Worm (Caenorhabditis elegans): Measurements from ENCODE around the gene ampd-1.
A peak's percentile ranks its signal among the peaks of the same experiment; 100 is the strongest.

ampd-1 gene

ce11 chrII:5182451-5182850 lies 20.7 kb upstream of the ampd-1 start (continued):
- TF ChIP-seq elt-3 (tag; optimal IDR thresholded peaks at IDR 0.05) (peak in 2 of 6 experiments; percentile 6 to 20), lir-3 (tag; optimal IDR thresholded peaks at IDR 0.05; ENCODE audit: poor library complexity) (peak; percentile 53), ets-5 (GFP tag; IDR thresholded peaks at IDR 0.05) (no peak), efl-1 (optimal IDR thresholded peaks at IDR 0.05) (peak; percentile 43 to 46), efl-1 (GFP tag; optimal IDR thresholded peaks at IDR 0.05 in 1 of 2) (peak in 1 of 2 experiments; percentile 90), C34B4.2 (tag; optimal IDR thresholded peaks at IDR 0.05) (no peak), C16A3.4 (tag; optimal IDR thresholded peaks at IDR 0.05) (peak; percentile 15), dsc-1 (tag; optimal IDR thresholded peaks at IDR 0.05) (peak; percentile 34), mab-9 (GFP tag; IDR thresholded peaks at IDR 0.05) (no peak), mef-2 (tag; optimal IDR thresholded peaks at IDR 0.05) (peak; percentile 2), nhr-19 (GFP tag; conservative IDR thresholded peaks at IDR 0.05) (peak; percentile 63), pqm-1 (tag; optimal IDR thresholded peaks at IDR 0.05) (peak; percentile 56), nhr-71 (tag; optimal IDR thresholded peaks at IDR 0.05) (peak; percentile 83), blmp-1 (tag; optimal IDR thresholded peaks at IDR 0.05) (no peak), unc-86 (tag; optimal IDR thresholded peaks at IDR 0.05) (no peak), aly-2 (tag; optimal IDR thresholded peaks at IDR 0.05) (no peak), mep-1 (tag; optimal IDR thresholded peaks at IDR 0.05) (peak; percentile 77), ceh-82 (tag; optimal IDR thresholded peaks at IDR 0.05) (peak in 2 of 3 experiments; percentile 35 to 36), lin-13 (GFP tag; optimal IDR thresholded peaks at IDR 0.05) (peak; percentile 38), lin-14 (GFP tag; optimal IDR thresholded peaks at IDR 0.05) (peak; percentile 82), dpl-1 (GFP tag; optimal IDR thresholded peaks at IDR 0.05) (peak in 2 of 3 experiments; percentile 5 to 35), tlp-1 (tag; optimal IDR thresholded peaks at IDR 0.05) (no peak), tbx-2 (tag; optimal IDR thresholded peaks at IDR 0.05) (peak; percentile 30), efl-3 (GFP tag; optimal IDR thresholded peaks at IDR 0.05) (no peak), nhr-85 (tag) (peak; percentile 85), nhr-77 (tag; optimal IDR thresholded peaks at IDR 0.05) (no peak), nhr-84 (tag; optimal IDR thresholded peaks at IDR 0.05) (no peak), unc-98 (GFP tag; IDR thresholded peaks at IDR 0.05) (no peak), pax-3 (tag; optimal IDR thresholded peaks at IDR 0.05) (no peak), nhr-11 (tag; optimal IDR thresholded peaks at IDR 0.05) (no peak), alr-1 (tag; optimal IDR thresholded peaks at IDR 0.05; ENCODE audit: borderline replicate concordance) (no peak), nhr-90 (tag; optimal IDR thresholded peaks at IDR 0.05; ENCODE audit: poor library complexity) (peak; percentile 45), ceh-88 (GFP tag; IDR thresholded peaks at IDR 0.05) (no peak), snpc-4 (tag; optimal IDR thresholded peaks at IDR 0.05) (peak; percentile 30), lin-15B (tag; optimal IDR thresholded peaks at IDR 0.05) (no peak), unc-30 (tag; optimal IDR thresholded peaks at IDR 0.05) (no peak), jun-1 (tag; optimal IDR thresholded peaks at IDR 0.05) (peak; percentile 53), unc-62 (GFP tag; optimal IDR thresholded peaks at IDR 0.05) (no peak), nhr-47 (tag; optimal IDR thresholded peaks at IDR 0.05) (peak; percentile 73), ceh-8 (GFP tag; optimal IDR thresholded peaks at IDR 0.05) (no peak), sox-4 (tag; optimal IDR thresholded peaks at IDR 0.05) (no peak), isw-1 (GFP tag; IDR thresholded peaks at IDR 0.05) (no peak), ztf-4 (tag; optimal IDR thresholded peaks at IDR 0.05) (peak; percentile 71), fkh-10 (GFP tag; optimal IDR thresholded peaks at IDR 0.05) (no peak), rnt-1 (tag; optimal IDR thresholded peaks at IDR 0.05) (peak; percentile 54), elt-2 (tag; optimal IDR thresholded peaks at IDR 0.05) (peak; percentile 97), mdl-1 (tag; optimal IDR thresholded peaks at IDR 0.05) (peak in 1 of 2 experiments; percentile 80), ceh-63 (GFP tag; optimal IDR thresholded peaks at IDR 0.05) (no peak), fos-1 (tag; optimal IDR thresholded peaks at IDR 0.05) (no peak), nhr-237 (tag; optimal IDR thresholded peaks at IDR 0.05) (no peak)
